Fruit fly (Drosophila melanogaster) whole organism, prepupa: ENCODE results near the gene Rev1.
A peak's percentile ranks its signal among the peaks of the same experiment; 100 is the strongest.

Experiments
- Blimp-1 ChIP-seq: fragments of 200-800 bp; sonication (Bioruptor generic); optimal IDR thresholded peaks from 3 replicates; lab custom pipeline; 2017; ENCODE audit warnings: missing biosample characterization, missing genetic modification characterization, mild to moderate bottlenecking, moderate library complexity, missing genetic modification reagents
- CG10631 ChIP-seq: fragments of 200-800 bp; sonication (Bioruptor generic); optimal IDR thresholded peaks from 2 replicates; lab custom pipeline; 2016; ENCODE audit warnings: missing biosample characterization, missing genetic modification characterization
- CG10669 ChIP-seq: fragments of 200-800 bp; sonication (Bioruptor generic); optimal IDR thresholded peaks from 3 replicates; lab custom pipeline; 2018; ENCODE audit warnings: missing biosample characterization, mild to moderate bottlenecking, missing genetic modification characterization, moderate library complexity
- CG11294 ChIP-seq: fragments of 200-800 bp; sonication (Bioruptor generic); IDR thresholded peaks from 2 replicates; pipeline ENCODE4 v1.3.6; 2022; ENCODE audit warnings: missing biosample characterization, missing genetic modification characterization
- CG11762 ChIP-seq: fragments of 200-800 bp; sonication (Bioruptor generic); optimal IDR thresholded peaks from 3 replicates; lab custom pipeline; 2016; ENCODE audit warnings: missing biosample characterization, missing genetic modification characterization; ENCODE audit not compliant: insufficient read depth
- CG11902 ChIP-seq: fragments of 200-800 bp; sonication (Bioruptor generic); optimal IDR thresholded peaks from 3 replicates; lab custom pipeline; 2016; ENCODE audit warnings: missing biosample characterization, missing genetic modification characterization
- CG15336 ChIP-seq: fragments of 200-800 bp; sonication (Bioruptor generic); IDR thresholded peaks from 2 replicates; pipeline ENCODE4 v1.3.6; 2022; ENCODE audit warnings: missing biosample characterization, missing genetic modification characterization
- CG1621 ChIP-seq: fragments of 200-800 bp; sonication (Bioruptor generic); optimal IDR thresholded peaks from 3 replicates; lab custom pipeline; 2018; ENCODE audit warnings: missing biosample characterization, mild to moderate bottlenecking, missing genetic modification characterization
- CG31627 ChIP-seq: fragments of 200-800 bp; sonication (Bioruptor generic); optimal IDR thresholded peaks from 3 replicates; lab custom pipeline; 2016; ENCODE audit warnings: missing biosample characterization, missing genetic modification characterization
- CG3919 ChIP-seq: fragments of 200-800 bp; sonication (Bioruptor generic); optimal IDR thresholded peaks from 3 replicates; lab custom pipeline; 2016; ENCODE audit warnings: missing biosample characterization, missing genetic modification characterization
- CG4318 ChIP-seq: fragments of 200-800 bp; sonication (Bioruptor generic); optimal IDR thresholded peaks from 3 replicates; lab custom pipeline; 2017; ENCODE audit warnings: missing biosample characterization, mild to moderate bottlenecking, missing genetic modification characterization
- CG6163 ChIP-seq: fragments of 200-800 bp; sonication (Bioruptor generic); IDR thresholded peaks from 3 replicates; pipeline ENCODE4 v1.3.6; 2022; ENCODE audit warnings: missing biosample characterization, missing genetic modification characterization
- CG6276 ChIP-seq: fragments of 200-800 bp; sonication (Bioruptor generic); optimal IDR thresholded peaks from 2 replicates; lab custom pipeline; 2017; ENCODE audit warnings: missing biosample characterization, mild to moderate bottlenecking, missing genetic modification characterization
- CG6792 ChIP-seq: fragments of 200-800 bp; sonication (Bioruptor generic); optimal IDR thresholded peaks from 3 replicates; lab custom pipeline; 2016; ENCODE audit warnings: missing biosample characterization, missing genetic modification characterization
- CG6854 ChIP-seq: fragments of 200-800 bp; sonication (Bioruptor generic); optimal IDR thresholded peaks from 2 replicates; lab custom pipeline; 2017; ENCODE audit warnings: missing biosample characterization, mild to moderate bottlenecking, missing genetic modification characterization
- CG7368 ChIP-seq: fragments of 200-800 bp; sonication (Bioruptor generic); optimal IDR thresholded peaks from 3 replicates; lab custom pipeline; 2016; ENCODE audit warnings: missing biosample characterization, missing genetic modification characterization
- CG8119 ChIP-seq: fragments of 200-800 bp; sonication (Bioruptor generic); IDR thresholded peaks from 3 replicates; pipeline ENCODE4 v1.3.6; 2022; ENCODE audit warnings: missing biosample characterization, missing genetic modification characterization
- CG8319 ChIP-seq: fragments of 200-800 bp; sonication (Bioruptor generic); optimal IDR thresholded peaks from 3 replicates; lab custom pipeline; 2016; ENCODE audit warnings: missing biosample characterization, missing genetic modification characterization
- CG8632 ChIP-seq: fragments of 200-800 bp; sonication (Bioruptor generic); optimal IDR thresholded peaks from 3 replicates; lab custom pipeline; 2016; ENCODE audit warnings: missing biosample characterization, missing genetic modification characterization
- CG9139 ChIP-seq: fragments of 200-800 bp; sonication (Bioruptor generic); optimal IDR thresholded peaks from 3 replicates; lab custom pipeline; 2017; ENCODE audit warnings: missing biosample characterization, mild to moderate bottlenecking, missing genetic modification characterization
- Eip75B ChIP-seq: fragments of 200-800 bp; sonication (Bioruptor generic); optimal IDR thresholded peaks from 3 replicates; lab custom pipeline; 2016; ENCODE audit warnings: missing biosample characterization, missing genetic modification characterization
- Eip93F ChIP-seq: fragments of 200-800 bp; sonication (Bioruptor generic); optimal IDR thresholded peaks from 2 replicates; lab custom pipeline; 2016; ENCODE audit warnings: missing biosample characterization, mild to moderate bottlenecking, missing genetic modification characterization
- Ets21C ChIP-seq: fragments of 200-800 bp; sonication (Bioruptor generic); optimal IDR thresholded peaks from 3 replicates; lab custom pipeline; 2016; ENCODE audit warnings: missing biosample characterization, missing genetic modification characterization
- Gug ChIP-seq: fragments of 200-800 bp; sonication (Bioruptor generic); IDR thresholded peaks from 2 replicates; pipeline ENCODE4 v1.3.6; 2022; ENCODE audit warnings: missing biosample characterization, missing genetic modification characterization
- Hr38 ChIP-seq: sonication (Bioruptor generic); optimal IDR thresholded peaks from 2 replicates; lab custom pipeline; 2016; ENCODE audit warnings: missing biosample characterization, missing genetic modification characterization
- Hr4 ChIP-seq: fragments of 200-800 bp; sonication (Bioruptor generic); optimal IDR thresholded peaks from 3 replicates; lab custom pipeline; 2016; ENCODE audit warnings: missing biosample characterization, missing genetic modification characterization
- Lpt ChIP-seq: fragments of 200-800 bp; sonication (Bioruptor generic); optimal IDR thresholded peaks from 3 replicates; lab custom pipeline; 2016; ENCODE audit warnings: missing biosample characterization, missing genetic modification characterization
- OdsH ChIP-seq: fragments of 200-800 bp; sonication (Bioruptor generic); optimal IDR thresholded peaks from 3 replicates; lab custom pipeline; 2016; ENCODE audit warnings: missing biosample characterization, missing genetic modification characterization
- Smox ChIP-seq: fragments of 200-800 bp; sonication (Bioruptor generic); optimal IDR thresholded peaks from 3 replicates; lab custom pipeline; 2016; ENCODE audit warnings: missing biosample characterization, missing genetic modification characterization
- Sox102F ChIP-seq: fragments of 200-800 bp; sonication (Bioruptor generic); optimal IDR thresholded peaks from 2 replicates; lab custom pipeline; 2016; ENCODE audit warnings: missing biosample characterization, mild to moderate bottlenecking, missing genetic modification characterization
- Sox15 ChIP-seq: fragments of 200-800 bp; sonication (Bioruptor generic); optimal IDR thresholded peaks from 3 replicates; lab custom pipeline; 2016; ENCODE audit warnings: missing biosample characterization, missing genetic modification characterization
- cyc ChIP-seq: fragments of 200-800 bp; sonication (Bioruptor generic); optimal IDR thresholded peaks from 3 replicates; lab custom pipeline; 2016; ENCODE audit warnings: missing biosample characterization, missing genetic modification characterization
- dac ChIP-seq: fragments of 200-800 bp; sonication (Bioruptor generic); optimal IDR thresholded peaks from 2 replicates; lab custom pipeline; 2017; ENCODE audit warnings: missing biosample characterization, mild to moderate bottlenecking, missing genetic modification characterization
- eg ChIP-seq: fragments of 200-800 bp; sonication (Bioruptor generic); IDR thresholded peaks from 3 replicates; pipeline ENCODE4 v1.3.6; 2022; ENCODE audit warnings: missing biosample characterization, missing genetic modification characterization
- fd59A ChIP-seq: fragments of 200-800 bp; sonication (Bioruptor generic); optimal IDR thresholded peaks from 2 replicates; lab custom pipeline; 2017; ENCODE audit warnings: missing biosample characterization, mild to moderate bottlenecking, missing genetic modification characterization, missing genetic modification reagents
- fd85E ChIP-seq: fragments of 200-800 bp; sonication (Bioruptor generic); optimal IDR thresholded peaks from 3 replicates; lab custom pipeline; 2016; ENCODE audit warnings: missing biosample characterization, missing genetic modification characterization
- fkh ChIP-seq: fragments of 200-800 bp; sonication (Bioruptor generic); optimal IDR thresholded peaks from 3 replicates; lab custom pipeline; 2017; ENCODE audit warnings: missing biosample characterization, mild to moderate bottlenecking, missing genetic modification characterization, moderate library complexity
- pdm3 ChIP-seq: fragments of 200-800 bp; sonication (Bioruptor generic); optimal IDR thresholded peaks from 3 replicates; lab custom pipeline; 2016; ENCODE audit warnings: missing biosample characterization, missing genetic modification characterization
- salr ChIP-seq, 2 experiments: fragments of 200-800 bp; sonication (Bioruptor generic); optimal IDR thresholded peaks; 3 replicates each; lab custom pipeline; 2016 to 2018; ENCODE audit warnings: missing biosample characterization in 2 of 2, missing genetic modification characterization in 2 of 2, mild to moderate bottlenecking in 1 of 2
- ss ChIP-seq, 2 experiments: fragments of 200-800 bp; sonication (Bioruptor generic); optimal IDR thresholded peaks; 2 replicates in 1 of 2; 3 replicates in 1 of 2; lab custom pipeline; 2017 to 2018; ENCODE audit warnings: mild to moderate bottlenecking in 2 of 2, missing biosample characterization in 2 of 2, missing genetic modification characterization in 2 of 2, moderate library complexity in 1 of 2
- svp ChIP-seq: fragments of 200-800 bp; sonication (Bioruptor generic); peaks from one replicate; lab custom pipeline; 2016; ENCODE audit warnings: missing biosample characterization, missing genetic modification characterization
- topi ChIP-seq: fragments of 200-800 bp; sonication (Bioruptor generic); optimal IDR thresholded peaks from 3 replicates; lab custom pipeline; 2016; ENCODE audit warnings: missing biosample characterization, missing genetic modification characterization
- vri ChIP-seq: fragments of 200-800 bp; sonication (Bioruptor generic); optimal IDR thresholded peaks from 3 replicates; lab custom pipeline; 2016; ENCODE audit warnings: missing biosample characterization, mild to moderate bottlenecking, missing genetic modification characterization

The Rev1 gene

DNA sequence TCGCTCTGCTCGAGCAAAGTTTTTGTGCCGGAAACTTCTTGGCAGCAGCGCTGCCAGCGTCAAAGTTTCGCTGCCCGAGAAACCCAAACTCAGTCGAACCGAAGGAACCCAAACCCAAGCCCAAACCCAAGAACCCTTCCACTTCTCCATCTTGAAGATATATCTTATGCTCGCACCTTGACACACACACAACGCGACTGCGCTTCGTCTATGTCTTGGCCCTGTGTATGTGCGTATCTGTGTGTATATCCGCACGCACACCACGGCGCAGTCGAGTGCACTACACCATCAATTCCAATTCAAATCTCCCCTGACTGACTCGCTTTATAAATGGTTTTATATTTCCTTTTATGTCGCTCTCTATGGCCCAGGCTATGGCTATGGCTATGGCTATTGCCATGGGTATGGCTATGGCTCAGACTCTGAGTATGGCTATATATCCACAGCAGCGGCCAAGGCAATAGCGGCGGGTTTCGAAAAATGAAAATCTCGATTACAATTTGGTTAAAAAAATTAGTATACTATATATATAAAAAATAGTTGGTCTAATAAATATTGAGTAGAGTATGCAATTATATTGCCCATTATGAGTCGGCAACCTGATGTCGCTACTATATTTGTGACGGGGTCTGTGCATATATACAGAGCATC, 42.4 kb downstream of the Rev1 start (continued):
- no peak for TF ChIP-seq CG4318
- TF ChIP-seq Blimp-1 (GFP tag; lab: Kevin White, UChicago) = peak; percentile 76
- TF ChIP-seq CG8119 = peak; percentile 97
- TF ChIP-seq CG10631 (GFP tag; lab: Kevin White, UChicago) = peak; percentile 96
- peak; percentile 88 for TF ChIP-seq CG11762 (GFP tag; lab: Kevin White, UChicago)
- peak; percentile 89 for TF ChIP-seq Hr4 (GFP tag; lab: Kevin White, UChicago)
- TF ChIP-seq CG6276 (GFP tag; lab: Kevin White, UChicago) = peak; percentile 93
- TF ChIP-seq salr (GFP tag; optimal IDR thresholded peaks at IDR 0.05; lab: Kevin White, UChicago) = peak; percentile 75 to 93
- peak; percentile 72 for TF ChIP-seq cyc
- TF ChIP-seq Sox15 (GFP tag; lab: Kevin White, UChicago) = peak; percentile 83
- peak; percentile 89 for TF ChIP-seq CG6792 (GFP tag; lab: Kevin White, UChicago)
- peak; percentile 95 for TF ChIP-seq CG1621 (tag; lab: Kevin White, UChicago)
- peak; percentile 42 for TF ChIP-seq Ets21C (GFP tag; lab: Kevin White, UChicago)
- peak; percentile 69 for TF ChIP-seq Eip93F (GFP tag; lab: Kevin White, UChicago)
- TF ChIP-seq fkh = peak; percentile 64
- TF ChIP-seq CG8632 (GFP tag; lab: Kevin White, UChicago) = peak; percentile 93
- peak; percentile 94 for TF ChIP-seq CG11294 (GFP tag; lab: Robert Waterston, UW)
- TF ChIP-seq fd85E (GFP tag; lab: Kevin White, UChicago) = peak; percentile 78
- peak; percentile 92 for TF ChIP-seq OdsH (GFP tag; lab: Kevin White, UChicago)
- TF ChIP-seq CG10669 (GFP tag; lab: Kevin White, UChicago) = peak; percentile 97
- peak; percentile 93 for TF ChIP-seq CG3919 (GFP tag; lab: Kevin White, UChicago)
- peak; percentile 83 for TF ChIP-seq topi (GFP tag; lab: Kevin White, UChicago)
- peak; percentile 87 for TF ChIP-seq svp (GFP tag; lab: Kevin White, UChicago)
- TF ChIP-seq Hr38 = no peak
- TF ChIP-seq CG15336 (GFP tag; lab: Robert Waterston, UW) = peak; percentile 96
- TF ChIP-seq Eip75B (GFP tag; lab: Kevin White, UChicago) = peak; percentile 89
- peak; percentile 93 for TF ChIP-seq Gug (GFP tag; lab: Robert Waterston, UW)
- peak; percentile 89 for TF ChIP-seq CG8319
- TF ChIP-seq CG6854 (GFP tag; lab: Kevin White, UChicago) = peak; percentile 90
- TF ChIP-seq Lpt (GFP tag; lab: Kevin White, UChicago) = peak; percentile 92
- TF ChIP-seq CG7368 (GFP tag; lab: Kevin White, UChicago) = peak; percentile 88
- peak; percentile 89 for TF ChIP-seq CG11902 (GFP tag; lab: Kevin White, UChicago)
- TF ChIP-seq Smox (GFP tag; lab: Kevin White, UChicago) = peak; percentile 71
- TF ChIP-seq Sox102F (GFP tag; lab: Kevin White, UChicago) = peak; percentile 72
- peak; percentile 60 for TF ChIP-seq CG31627 (GFP tag; lab: Kevin White, UChicago)
- TF ChIP-seq ss (GFP tag; optimal IDR thresholded peaks at IDR 0.05; lab: Kevin White, UChicago) = peak; percentile 97 to 98
- peak; percentile 81 for TF ChIP-seq dac
- TF ChIP-seq CG6163 (GFP tag; lab: Robert Waterston, UW) = peak; percentile 98
- TF ChIP-seq eg (GFP tag; lab: Robert Waterston, UW) = peak; percentile 96
- TF ChIP-seq fd59A = peak; percentile 96
- TF ChIP-seq vri = no peak
- TF ChIP-seq pdm3 (GFP tag; lab: Kevin White, UChicago) = peak; percentile 86
- peak; percentile 97 for TF ChIP-seq CG9139 (GFP tag; lab: Kevin White, UChicago)
